Worm (Caenorhabditis elegans) whole organism, L4 larva: Measurements from ENCODE around the gene K07H8.5.

Experiments used
- T20F7.1 ChIP-seq: fragments of 200-800 bp; sonication (Bioruptor generic); optimal IDR thresholded peaks from 2 replicates; lab custom pipeline; 2018; ENCODE audit warnings: mild to moderate bottlenecking, missing genetic modification characterization, missing compliant biosample characterization
- T26A8.4 ChIP-seq: fragments of 200-800 bp; sonication (Bioruptor generic); IDR thresholded peaks from 2 replicates; pipeline ENCODE4 v1.3.6; 2022; ENCODE audit warnings: missing genetic modification characterization, missing compliant biosample characterization
- ZK546.5 ChIP-seq, 2 experiments: sonication (generic microtip); optimal IDR thresholded peaks; 2 replicates each; lab custom pipeline; 2017; ENCODE audit warnings: missing biosample characterization in 2 of 2, missing genetic modification characterization in 2 of 2
- ama-1 ChIP-seq: fragments of 150-350 bp; optimal IDR thresholded peaks from 2 replicates; lab custom pipeline; 2014; ENCODE audit warnings: inconsistent platforms, mixed read lengths
- attf-4 ChIP-seq: sonication (generic microtip); optimal IDR thresholded peaks from 3 replicates; lab custom pipeline; 2017; ENCODE audit warnings: missing biosample characterization, missing genetic modification characterization
- ceh-20 ChIP-seq: fragments of 200-800 bp; sonication (Bioruptor generic); IDR thresholded peaks from 2 replicates; pipeline ENCODE4 v1.3.6; 2022; ENCODE audit warnings: missing genetic modification reagents, missing genetic modification characterization, missing compliant biosample characterization
- ceh-44 ChIP-seq: fragments of 200-800 bp; sonication (Bioruptor generic); IDR thresholded peaks from 2 replicates; pipeline ENCODE4 v1.3.6; 2022; ENCODE audit warnings: missing genetic modification reagents, missing genetic modification characterization, missing compliant biosample characterization
- ceh-82 ChIP-seq: sonication (generic microtip); optimal IDR thresholded peaks from 2 replicates; lab custom pipeline; 2017; ENCODE audit warnings: missing biosample characterization, missing genetic modification characterization
- daf-16 ChIP-seq, 3 experiments: sonication (generic microtip); optimal IDR thresholded peaks; 2 replicates each; lab custom pipeline; 2016 to 2017; ENCODE audit warnings: missing genetic modification characterization in 3 of 3, missing genetic modification reagents in 3 of 3, mild to moderate bottlenecking in 2 of 3, missing compliant biosample characterization in 2 of 3, missing biosample characterization in 1 of 3, moderate library complexity in 1 of 3
- dmd-6 ChIP-seq: fragments of 200-800 bp; sonication (Bioruptor generic); IDR thresholded peaks from 2 replicates; pipeline ENCODE4 v1.3.6; 2022; ENCODE audit warnings: missing genetic modification reagents, missing genetic modification characterization, missing compliant biosample characterization
- dpl-1 ChIP-seq: fragments of 150-350 bp; optimal IDR thresholded peaks from 2 replicates; lab custom pipeline; 2014; ENCODE audit warnings: missing biosample characterization, missing genetic modification reagents, missing genetic modification characterization
- dve-1 ChIP-seq: sonication (generic microtip); optimal IDR thresholded peaks from 2 replicates; lab custom pipeline; 2017; ENCODE audit warnings: antibody characterized with exemption, mild to moderate bottlenecking, missing genetic modification characterization, missing compliant biosample characterization; ENCODE audit not compliant: insufficient read depth
- egl-43 ChIP-seq: fragments of 200-800 bp; sonication (Bioruptor generic); IDR thresholded peaks from 2 replicates; pipeline ENCODE4 v1.3.6; 2022; ENCODE audit warnings: missing genetic modification reagents, missing genetic modification characterization, missing compliant biosample characterization
- fkh-10 ChIP-seq: fragments of 150-350 bp; optimal IDR thresholded peaks from 2 replicates; lab custom pipeline; 2014; ENCODE audit warnings: missing biosample characterization, missing genetic modification reagents, missing genetic modification characterization
- hlh-11 ChIP-seq: fragments of 200-800 bp; sonication (Bioruptor generic); optimal IDR thresholded peaks from 2 replicates; lab custom pipeline; 2018; ENCODE audit warnings: mild to moderate bottlenecking, missing genetic modification characterization, missing compliant biosample characterization
- hlh-30 ChIP-seq: sonication (generic microtip); optimal IDR thresholded peaks from 2 replicates; lab custom pipeline; 2017; ENCODE audit warnings: antibody characterized with exemption, mild to moderate bottlenecking, missing genetic modification characterization, missing compliant biosample characterization; ENCODE audit not compliant: insufficient read depth
- hmg-1.1 ChIP-seq: fragments of 200-800 bp; sonication (Bioruptor generic); IDR thresholded peaks from 2 replicates; pipeline ENCODE4 v1.3.6; 2022; ENCODE audit warnings: missing genetic modification reagents, missing genetic modification characterization, missing compliant biosample characterization
- lir-3 ChIP-seq: sonication (generic microtip); optimal IDR thresholded peaks from 2 replicates; lab custom pipeline; 2016; ENCODE audit warnings: mild to moderate bottlenecking, missing genetic modification characterization, missing compliant biosample characterization
- lsy-2 ChIP-seq, 2 experiments: fragments of 150-350 bp in 1 of 2; sonication (generic microtip) in 1 of 2; optimal IDR thresholded peaks; 2 replicates each; lab custom pipeline; 2014 to 2017; ENCODE audit warnings: missing biosample characterization in 2 of 2, missing genetic modification characterization in 2 of 2
- mdl-1 ChIP-seq, 2 experiments: fragments of 150-350 bp in 1 of 2; sonication (generic microtip) in 1 of 2; optimal IDR thresholded peaks; 2 replicates each; lab custom pipeline; 2014 to 2017; ENCODE audit warnings: missing biosample characterization in 2 of 2, missing genetic modification characterization in 2 of 2
- mxl-3 ChIP-seq: fragments of 200-800 bp; sonication (Bioruptor generic); optimal IDR thresholded peaks from 2 replicates; lab custom pipeline; 2018; ENCODE audit warnings: mild to moderate bottlenecking, missing genetic modification characterization, missing compliant biosample characterization
- nhr-10 ChIP-seq: fragments of 150-350 bp; optimal IDR thresholded peaks from 2 replicates; lab custom pipeline; 2014; ENCODE audit warnings: missing biosample characterization, missing genetic modification characterization
- nhr-11 ChIP-seq: fragments of 150-350 bp; optimal IDR thresholded peaks from 2 replicates; lab custom pipeline; 2014; ENCODE audit warnings: missing biosample characterization, missing genetic modification characterization
- nhr-28 ChIP-seq: fragments of 150-350 bp; optimal IDR thresholded peaks from 2 replicates; lab custom pipeline; 2014; ENCODE audit warnings: missing biosample characterization, missing genetic modification characterization
- nhr-77 ChIP-seq: fragments of 150-350 bp; optimal IDR thresholded peaks from 2 replicates; lab custom pipeline; 2014; ENCODE audit warnings: missing biosample characterization, missing genetic modification characterization
- pha-4 ChIP-seq, 2 experiments: fragments of 150-350 bp in 1 of 2; fragments of 200-800 bp in 1 of 2; sonication (Bioruptor generic) in 1 of 2; IDR thresholded peaks in 1 of 2; optimal IDR thresholded peaks in 1 of 2; 2 replicates each; pipeline versions ENCODE4 v1.3.6 to Lab custom; 2014 to 2022; ENCODE audit warnings: missing genetic modification characterization in 2 of 2, missing genetic modification reagents in 2 of 2, missing biosample characterization in 1 of 2, missing compliant biosample characterization in 1 of 2
- php-3 ChIP-seq: fragments of 200-800 bp; sonication (Bioruptor generic); IDR thresholded peaks from 2 replicates; pipeline ENCODE4 v1.3.6; 2022; ENCODE audit warnings: missing genetic modification reagents, missing genetic modification characterization, missing compliant biosample characterization
- pqm-1 ChIP-seq: sonication (generic microtip); optimal IDR thresholded peaks from 2 replicates; lab custom pipeline; 2017; ENCODE audit warnings: missing biosample characterization, missing genetic modification characterization
- saeg-2 ChIP-seq: fragments of 200-800 bp; sonication (Bioruptor generic); IDR thresholded peaks from 2 replicates; pipeline ENCODE4 v1.3.6; 2022; ENCODE audit warnings: missing genetic modification reagents, missing genetic modification characterization, missing compliant biosample characterization
- sdz-12 ChIP-seq: fragments of 200-800 bp; sonication (Bioruptor generic); optimal IDR thresholded peaks from 2 replicates; lab custom pipeline; 2018; ENCODE audit warnings: mild to moderate bottlenecking, missing genetic modification characterization, missing compliant biosample characterization
- set-16 ChIP-seq: fragments of 200-800 bp; sonication (Bioruptor generic); IDR thresholded peaks from 2 replicates; pipeline ENCODE4 v1.3.6; 2022; ENCODE audit warnings: missing genetic modification reagents, missing genetic modification characterization, missing compliant biosample characterization
- skn-1 ChIP-seq: fragments of 150-350 bp; optimal IDR thresholded peaks from 2 replicates; lab custom pipeline; 2014; ENCODE audit warnings: missing biosample characterization, missing genetic modification characterization
- snpc-1.2 ChIP-seq: fragments of 200-800 bp; sonication (Bioruptor generic); IDR thresholded peaks from 2 replicates; pipeline ENCODE4 v1.3.6; 2022; ENCODE audit warnings: missing genetic modification reagents, missing genetic modification characterization, missing compliant biosample characterization
- tra-1 ChIP-seq: fragments of 200-800 bp; sonication (Bioruptor generic); IDR thresholded peaks from 2 replicates; pipeline ENCODE4 v1.3.6; 2022; ENCODE audit warnings: missing genetic modification reagents, missing genetic modification characterization, missing compliant biosample characterization
- unc-62 ChIP-seq, 3 experiments: fragments of 150-350 bp in 1 of 3; sonication (generic microtip); optimal IDR thresholded peaks in 2 of 3; peaks in 1 of 3; 1 replicate in 1 of 3; 2 replicates in 2 of 3; lab custom pipeline; 2014 to 2017; ENCODE audit warnings: missing biosample characterization in 3 of 3, missing genetic modification characterization in 3 of 3, missing genetic modification reagents in 3 of 3, missing genotype in 1 of 3
- zfp-2 ChIP-seq: sonication (generic microtip); optimal IDR thresholded peaks from 2 replicates; lab custom pipeline; 2016; ENCODE audit warnings: mild to moderate bottlenecking, missing genetic modification characterization, missing compliant biosample characterization
- zip-11 ChIP-seq: fragments of 200-800 bp; sonication (Bioruptor generic); IDR thresholded peaks from 2 replicates; pipeline ENCODE4 v1.3.6; 2022; ENCODE audit warnings: missing genetic modification characterization, missing compliant biosample characterization
- zip-2 ChIP-seq: fragments of 150-350 bp; optimal IDR thresholded peaks from 2 replicates; lab custom pipeline; 2014; ENCODE audit warnings: missing biosample characterization, missing genetic modification characterization

Gene K07H8.5

ce11 chrIV:8225357-8225756 lies 42.8 kb upstream of the K07H8.5 start, which contains the start of gene serp-1.2:
serp-1.2 (plus strand) TSS chrIV:8225674.
- TF ChIP-seq ama-1 (lab: Kevin White, UChicago) (no peak), zfp-2 (tag; lab: Kevin White, UChicago) (no peak), ceh-44 (no peak), ceh-82 (tag; lab: Kevin White, UChicago) (no peak), mdl-1 (tag; optimal IDR thresholded peaks at IDR 0.05; lab: Kevin White, UChicago) (peak in 1 of 2 experiments; percentile 21), dpl-1 (GFP tag; lab: Kevin White, UChicago) (no peak), set-16 (no peak), zip-2 (tag; lab: Kevin White, UChicago) (no peak), egl-43 (GFP tag; lab: Robert Waterston, UW) (no peak), daf-16 (GFP tag; optimal IDR thresholded peaks at IDR 0.05; lab: Kevin White, UChicago) (no peak), daf-16 (tag; optimal IDR thresholded peaks at IDR 0.05; lab: Kevin White, UChicago) (peak; percentile 94), hmg-1.1 (GFP tag; lab: Robert Waterston, UW) (no peak), hlh-11 (tag; lab: Kevin White, UChicago) (peak; percentile 64), unc-62 (GFP tag; optimal IDR thresholded peaks at IDR 0.05 in 1 of 2; lab: Kevin White, UChicago) (peak in 1 of 2 experiments; percentile 94), unc-62 (tag; optimal IDR thresholded peaks at IDR 0.05; lab: Kevin White, UChicago) (no peak), dve-1 (peak; percentile 81), fkh-10 (GFP tag; lab: Kevin White, UChicago) (no peak), T20F7.1 (GFP tag; lab: Kevin White, UChicago) (peak; percentile 90), tra-1 (no peak), hlh-30 (tag; lab: Kevin White, UChicago) (peak; percentile 82), dmd-6 (peak; percentile 72), attf-4 (tag; lab: Kevin White, UChicago) (no peak), nhr-10 (tag; lab: Kevin White, UChicago) (no peak), zip-11 (GFP tag; lab: Robert Waterston, UW) (no peak), nhr-77 (tag; lab: Kevin White, UChicago) (no peak), snpc-1.2 (no peak), mxl-3 (GFP tag; lab: Kevin White, UChicago) (peak; percentile 62), pqm-1 (tag; lab: Kevin White, UChicago) (peak; percentile 2), saeg-2 (no peak), nhr-11 (tag; lab: Kevin White, UChicago) (no peak), nhr-28 (peak; percentile 45), lir-3 (tag; lab: Kevin White, UChicago) (no peak)

ce11 chrIV:8226474-8226873 lies 41.6 kb upstream of the K07H8.5 start:
- TF ChIP-seq egl-43 (GFP tag; lab: Robert Waterston, UW) (no peak; the same call in 1 of the 2 replicates), php-3 (GFP tag; lab: Robert Waterston, UW) (peak; percentile 50; the same call in 1 of the 2 replicates), T26A8.4 (GFP tag; lab: Robert Waterston, UW) (peak; percentile 7; the same call in 1 of the 2 replicates), skn-1 (tag; lab: Kevin White, UChicago) (no peak), T20F7.1 (GFP tag; lab: Kevin White, UChicago) (peak; percentile 18), ZK546.5 (tag; optimal IDR thresholded peaks at IDR 0.05; lab: Kevin White, UChicago) (no peak), mxl-3 (GFP tag; lab: Kevin White, UChicago) (no peak), sdz-12 (no peak), ceh-20 (GFP tag; lab: Robert Waterston, UW) (peak; percentile 40; the same call in 1 of the 2 replicates), pha-4 (GFP tag; IDR thresholded peaks at IDR 0.05; lab: Robert Waterston, UW) (0 out of 2 replicates have a peak, but pooled peaks have one; percentile 9), pha-4 (tag; optimal IDR thresholded peaks at IDR 0.05; lab: Kevin White, UChicago) (no peak), nhr-28 (peak; percentile 33), dve-1 (peak; percentile 32), daf-16 (GFP tag; optimal IDR thresholded peaks at IDR 0.05; lab: Kevin White, UChicago) (no peak), daf-16 (tag; optimal IDR thresholded peaks at IDR 0.05; lab: Kevin White, UChicago) (peak; percentile 55), lsy-2 (tag; optimal IDR thresholded peaks at IDR 0.05; lab: Kevin White, UChicago) (peak in 1 of 2 experiments; percentile 7)
- TF ChIP-seq, all 104 proteins: peak for 9
